Worm (Caenorhabditis elegans) whole organism, L4 larva: Measurements from ENCODE around the gene gtf-2E2.
A peak's percentile ranks its signal among the peaks of the same experiment; 100 is the strongest.

Source experiments
- Y48G9A.11 ChIP-seq: fragments of 200-800 bp; sonication (Bioruptor generic); IDR thresholded peaks from 2 replicates; pipeline ENCODE4 v1.3.6; 2022; ENCODE audit warnings: missing genetic modification reagents, missing genetic modification characterization, missing compliant biosample characterization
- Y5F2A.4 ChIP-seq: fragments of 200-800 bp; sonication (Bioruptor generic); optimal IDR thresholded peaks from 2 replicates; lab custom pipeline; 2018; ENCODE audit warnings: mild to moderate bottlenecking, missing genetic modification characterization, missing compliant biosample characterization
- Y75B8A.6 ChIP-seq: fragments of 200-800 bp; sonication (Bioruptor generic); IDR thresholded peaks from 2 replicates; pipeline ENCODE4 v1.3.6; 2022; ENCODE audit warnings: missing genetic modification reagents, missing genetic modification characterization, missing compliant biosample characterization
- aha-1 ChIP-seq: fragments of 150-350 bp; peaks from one replicate; lab custom pipeline; 2014; ENCODE audit warnings: missing biosample characterization, missing genetic modification characterization
- ama-1 ChIP-seq: fragments of 150-350 bp; optimal IDR thresholded peaks from 2 replicates; lab custom pipeline; 2014; ENCODE audit warnings: inconsistent platforms, mixed read lengths
- attf-4 ChIP-seq: sonication (generic microtip); optimal IDR thresholded peaks from 3 replicates; lab custom pipeline; 2017; ENCODE audit warnings: missing biosample characterization, missing genetic modification characterization
- ceh-28 ChIP-seq: fragments of 150-350 bp; optimal IDR thresholded peaks from 2 replicates; lab custom pipeline; 2014; ENCODE audit warnings: missing biosample characterization, missing genetic modification reagents, missing genetic modification characterization
- ceh-44 ChIP-seq: fragments of 200-800 bp; sonication (Bioruptor generic); IDR thresholded peaks from 2 replicates; pipeline ENCODE4 v1.3.6; 2022; ENCODE audit warnings: missing genetic modification reagents, missing genetic modification characterization, missing compliant biosample characterization
- cey-2 ChIP-seq: sonication (generic microtip); optimal IDR thresholded peaks from 3 replicates; lab custom pipeline; 2017; ENCODE audit warnings: missing genetic modification characterization, mild to moderate bottlenecking, missing compliant biosample characterization, antibody characterized with exemption, borderline replicate concordance; ENCODE audit not compliant: insufficient read depth
- ctbp-1 ChIP-seq: fragments of 200-800 bp; sonication (Bioruptor generic); IDR thresholded peaks from 2 replicates; pipeline ENCODE4 v1.3.6; 2022; ENCODE audit warnings: missing genetic modification reagents, missing genetic modification characterization, missing compliant biosample characterization
- daf-12 ChIP-seq: fragments of 150-350 bp; optimal IDR thresholded peaks from 2 replicates; lab custom pipeline; 2014; ENCODE audit warnings: missing biosample characterization, missing genetic modification reagents, missing genetic modification characterization
- dmd-6 ChIP-seq: fragments of 200-800 bp; sonication (Bioruptor generic); IDR thresholded peaks from 2 replicates; pipeline ENCODE4 v1.3.6; 2022; ENCODE audit warnings: missing genetic modification reagents, missing genetic modification characterization, missing compliant biosample characterization
- dmd-8 ChIP-seq: fragments of 200-800 bp; sonication (Bioruptor generic); IDR thresholded peaks from 2 replicates; pipeline ENCODE4 v1.3.6; 2022; ENCODE audit warnings: missing genetic modification characterization, missing compliant biosample characterization
- egl-43 ChIP-seq: fragments of 200-800 bp; sonication (Bioruptor generic); IDR thresholded peaks from 2 replicates; pipeline ENCODE4 v1.3.6; 2022; ENCODE audit warnings: missing genetic modification reagents, missing genetic modification characterization, missing compliant biosample characterization
- hlh-11 ChIP-seq: fragments of 200-800 bp; sonication (Bioruptor generic); optimal IDR thresholded peaks from 2 replicates; lab custom pipeline; 2018; ENCODE audit warnings: mild to moderate bottlenecking, missing genetic modification characterization, missing compliant biosample characterization
- jun-1 ChIP-seq: fragments of 150-350 bp; optimal IDR thresholded peaks from 2 replicates; lab custom pipeline; 2014; ENCODE audit warnings: missing biosample characterization, missing genetic modification reagents, missing genetic modification characterization
- lin-15B ChIP-seq: fragments of 150-350 bp; sonication (generic microtip); optimal IDR thresholded peaks from 3 replicates; lab custom pipeline; 2014; ENCODE audit warnings: missing biosample characterization, missing genetic modification characterization
- lin-38 ChIP-seq: fragments of 200-800 bp; sonication (Bioruptor generic); IDR thresholded peaks from 2 replicates; pipeline ENCODE4 v1.3.6; 2022; ENCODE audit warnings: missing genetic modification reagents, missing genetic modification characterization, missing compliant biosample characterization
- lsy-2 ChIP-seq, 2 experiments: fragments of 150-350 bp in 1 of 2; sonication (generic microtip) in 1 of 2; optimal IDR thresholded peaks; 2 replicates each; lab custom pipeline; 2014 to 2017; ENCODE audit warnings: missing biosample characterization in 2 of 2, missing genetic modification characterization in 2 of 2
- mep-1 ChIP-seq: fragments of 150-350 bp; sonication (generic microtip); optimal IDR thresholded peaks from 3 replicates; lab custom pipeline; 2014; ENCODE audit warnings: missing biosample characterization, missing genetic modification characterization
- mxl-2 ChIP-seq: fragments of 200-800 bp; sonication (Bioruptor generic); conservative IDR thresholded peaks from 2 replicates; pipeline ENCODE4 v1.3.6; 2022; ENCODE audit warnings: missing genetic modification reagents, missing genetic modification characterization, missing compliant biosample characterization
- mxl-3 ChIP-seq: fragments of 200-800 bp; sonication (Bioruptor generic); optimal IDR thresholded peaks from 2 replicates; lab custom pipeline; 2018; ENCODE audit warnings: mild to moderate bottlenecking, missing genetic modification characterization, missing compliant biosample characterization
- nhr-11 ChIP-seq: fragments of 150-350 bp; optimal IDR thresholded peaks from 2 replicates; lab custom pipeline; 2014; ENCODE audit warnings: missing biosample characterization, missing genetic modification characterization
- nhr-111 ChIP-seq: fragments of 200-800 bp; sonication (Bioruptor generic); optimal IDR thresholded peaks from 2 replicates; lab custom pipeline; 2018; ENCODE audit warnings: mild to moderate bottlenecking, missing genetic modification characterization, missing compliant biosample characterization
- nhr-25 ChIP-seq: sonication (generic microtip); optimal IDR thresholded peaks from 2 replicates; lab custom pipeline; 2017; ENCODE audit warnings: missing genetic modification characterization, mild to moderate bottlenecking, missing compliant biosample characterization, antibody characterized with exemption, moderate library complexity, borderline replicate concordance; ENCODE audit not compliant: insufficient read depth
- nhr-28 ChIP-seq: fragments of 150-350 bp; optimal IDR thresholded peaks from 2 replicates; lab custom pipeline; 2014; ENCODE audit warnings: missing biosample characterization, missing genetic modification characterization
- nhr-76 ChIP-seq: fragments of 150-350 bp; optimal IDR thresholded peaks from 2 replicates; lab custom pipeline; 2014; ENCODE audit warnings: missing biosample characterization, missing genetic modification characterization
- php-3 ChIP-seq: fragments of 200-800 bp; sonication (Bioruptor generic); IDR thresholded peaks from 2 replicates; pipeline ENCODE4 v1.3.6; 2022; ENCODE audit warnings: missing genetic modification reagents, missing genetic modification characterization, missing compliant biosample characterization
- rbr-2 ChIP-seq: sonication (generic microtip); optimal IDR thresholded peaks from 2 replicates; lab custom pipeline; 2016; ENCODE audit warnings: missing genotype, missing genetic modification characterization, missing compliant biosample characterization
- saeg-2 ChIP-seq: fragments of 200-800 bp; sonication (Bioruptor generic); IDR thresholded peaks from 2 replicates; pipeline ENCODE4 v1.3.6; 2022; ENCODE audit warnings: missing genetic modification reagents, missing genetic modification characterization, missing compliant biosample characterization
- snpc-1.2 ChIP-seq: fragments of 200-800 bp; sonication (Bioruptor generic); IDR thresholded peaks from 2 replicates; pipeline ENCODE4 v1.3.6; 2022; ENCODE audit warnings: missing genetic modification reagents, missing genetic modification characterization, missing compliant biosample characterization
- snpc-4 ChIP-seq: fragments of 150-350 bp; optimal IDR thresholded peaks from 2 replicates; lab custom pipeline; 2014; ENCODE audit warnings: missing biosample characterization, missing genetic modification characterization
- unc-62 ChIP-seq, 3 experiments: fragments of 150-350 bp in 1 of 3; sonication (generic microtip); optimal IDR thresholded peaks in 2 of 3; peaks in 1 of 3; 1 replicate in 1 of 3; 2 replicates in 2 of 3; lab custom pipeline; 2014 to 2017; ENCODE audit warnings: missing biosample characterization in 3 of 3, missing genetic modification characterization in 3 of 3, missing genetic modification reagents in 3 of 3, missing genotype in 1 of 3
- vab-7 ChIP-seq: fragments of 200-800 bp; sonication (Bioruptor generic); IDR thresholded peaks from 2 replicates; pipeline ENCODE4 v1.3.6; 2022; ENCODE audit warnings: missing genetic modification reagents, missing genetic modification characterization, missing compliant biosample characterization
- zag-1 ChIP-seq: fragments of 150-350 bp; optimal IDR thresholded peaks from 2 replicates; lab custom pipeline; 2014; ENCODE audit warnings: missing biosample characterization, missing genetic modification characterization
- zfp-3 ChIP-seq: fragments of 200-800 bp; sonication (Bioruptor generic); conservative IDR thresholded peaks from 2 replicates; pipeline ENCODE4 v1.3.6; 2022; ENCODE audit warnings: missing genetic modification reagents, missing genetic modification characterization, missing compliant biosample characterization

The gtf-2E2 gene

ce11 chrII:11526954-11527353 is 15.3 kb downstream of the gtf-2E2 start, which contains the start of gene age-1:
TSS of gene age-1 (minus strand) at chrII:11527054.
- TF ChIP-seq Y48G9A.11 (GFP tag; lab: Robert Waterston, UW) = no peak
- TF ChIP-seq nhr-76 (tag; lab: Kevin White, UChicago) = no peak
- no peak for TF ChIP-seq mep-1 (tag; lab: Kevin White, UChicago)
- TF ChIP-seq Y5F2A.4 (GFP tag; lab: Kevin White, UChicago) = no peak
- no peak for TF ChIP-seq mxl-3
- TF ChIP-seq ceh-28 (tag; lab: Kevin White, UChicago) = no peak
- TF ChIP-seq dmd-8 = no peak
- TF ChIP-seq ctbp-1 (GFP tag; lab: Robert Waterston, UW) = no peak

DNA sequence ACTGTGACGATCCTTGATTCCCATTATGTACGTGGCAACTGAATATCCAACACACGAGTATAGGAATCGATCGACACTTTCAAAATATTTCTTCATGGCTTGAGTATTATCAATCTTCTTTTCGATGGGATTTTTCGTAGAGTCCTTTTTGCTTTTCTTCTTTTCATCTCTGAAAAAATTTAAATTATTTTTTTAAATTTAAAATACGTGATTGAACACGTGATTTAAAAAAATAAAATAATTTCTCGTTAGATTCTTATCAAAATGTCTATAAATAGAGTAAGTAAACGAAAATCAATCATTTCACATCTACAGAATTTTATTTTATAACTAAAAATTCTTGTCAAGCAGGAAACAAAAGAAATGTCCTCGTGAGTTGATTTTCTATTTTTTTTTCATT is 21.0 kb downstream of the gtf-2E2 start, which contains the start of gene Y62F5A.10:
TSS of gene Y62F5A.10 (plus strand) at position 301 of the 400 bp plus-strand sequence.
- no peak for TF ChIP-seq zfp-3 (GFP tag; lab: Robert Waterston, UW)
- no peak for TF ChIP-seq lin-38 (GFP tag; lab: Robert Waterston, UW)
- no peak for TF ChIP-seq Y5F2A.4 (GFP tag; lab: Kevin White, UChicago)
- no peak for TF ChIP-seq php-3 (GFP tag; lab: Robert Waterston, UW)

- no peak for TF ChIP-seq nhr-111 (GFP tag; lab: Kevin White, UChicago)
- TF ChIP-seq lsy-2 (tag; optimal IDR thresholded peaks at IDR 0.05; lab: Kevin White, UChicago) = no peak
- TF ChIP-seq saeg-2 (GFP tag; lab: Robert Waterston, UW) = no peak
- TF ChIP-seq dmd-6 (GFP tag; lab: Robert Waterston, UW) = no peak
- TF ChIP-seq nhr-25 = no peak
- TF ChIP-seq ceh-28 (tag; lab: Kevin White, UChicago) = no peak
- no peak for TF ChIP-seq vab-7 (GFP tag; lab: Robert Waterston, UW)
- no peak for TF ChIP-seq egl-43
- TF ChIP-seq ama-1 (lab: Kevin White, UChicago) = no peak
- TF ChIP-seq lin-15B = no peak
- TF ChIP-seq jun-1 (tag; lab: Kevin White, UChicago) = no peak
- no peak for TF ChIP-seq snpc-1.2
- no peak for TF ChIP-seq rbr-2 (tag; lab: Kevin White, UChicago)
Measured at ce11 chrII:11518184-11518583, 24.1 kb downstream of the gtf-2E2 start, which contains the start of gene B0334.10. TSS of gene B0334.10 (plus strand) at chrII:11518484.

ce11 chrII:11514775-11515174 is 27.5 kb downstream of the gtf-2E2 start, which contains the start of gene srh-44:
TSS of gene srh-44 (plus strand) at chrII:11515075.
- TF ChIP-seq snpc-1.2 = no peak
- no peak for TF ChIP-seq hlh-11
- no peak for TF ChIP-seq ceh-44
- TF ChIP-seq nhr-111 (GFP tag; lab: Kevin White, UChicago) = no peak
- TF ChIP-seq attf-4 (tag; lab: Kevin White, UChicago) = no peak
- no peak for TF ChIP-seq zag-1 (tag; lab: Kevin White, UChicago)
- no peak for TF ChIP-seq daf-12 (tag; lab: Kevin White, UChicago)
- no peak for TF ChIP-seq vab-7 (GFP tag; lab: Robert Waterston, UW)
- TF ChIP-seq cey-2 = no peak
- no peak for TF ChIP-seq lsy-2 (tag; optimal IDR thresholded peaks at IDR 0.05; lab: Kevin White, UChicago)
- no peak for TF ChIP-seq Y75B8A.6 (GFP tag; lab: Robert Waterston, UW)
- TF ChIP-seq nhr-11 (tag; lab: Kevin White, UChicago) = no peak
- TF ChIP-seq nhr-28 (tag; lab: Kevin White, UChicago) = no peak
- no peak for TF ChIP-seq ctbp-1 (GFP tag; lab: Robert Waterston, UW)
- TF ChIP-seq mxl-2 = no peak

DNA sequence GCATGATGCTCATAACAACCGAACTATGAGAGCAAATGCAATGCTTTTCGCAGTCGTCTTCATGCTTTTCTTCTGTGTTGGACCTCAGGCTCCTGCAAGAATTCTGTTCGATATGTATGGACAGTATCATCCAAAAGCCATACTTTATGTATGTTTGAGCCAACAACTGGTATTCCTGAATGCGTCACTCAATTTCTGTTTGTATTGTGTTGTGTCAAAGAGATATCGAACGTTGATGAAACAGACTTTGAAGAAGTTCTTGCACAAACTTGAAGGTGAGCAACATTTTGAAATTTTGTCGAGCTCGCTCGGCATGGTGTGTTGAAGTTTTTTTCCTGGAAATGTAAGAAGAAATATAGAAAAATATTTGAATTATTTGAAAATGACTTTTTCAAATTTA is 29.4 kb downstream of the gtf-2E2 start:
- no peak for TF ChIP-seq snpc-4 (tag; lab: Kevin White, UChicago)
- TF ChIP-seq aha-1 = peak; percentile 59
- peak in 1 of 2 experiments; percentile 74 for TF ChIP-seq unc-62 (GFP tag; optimal IDR thresholded peaks at IDR 0.05 in 1 of 2; lab: Kevin White, UChicago)
- no peak for TF ChIP-seq unc-62 (tag; optimal IDR thresholded peaks at IDR 0.05; lab: Kevin White, UChicago)
- TF ChIP-seq, all 104 proteins: peak for 2
